Fruit fly (Drosophila melanogaster): ENCODE data around the gene CG32236.

dm6 chr3L:4647976-4648375, 19.2 kb downstream of the CG32236 start, which contains the start of gene TTLL1B:
- TF ChIP-seq topi (GFP tag; optimal IDR thresholded peaks at IDR 0.05) (no peak), Gug (GFP tag; IDR thresholded peaks at IDR 0.05) (no peak), CG15336 (GFP tag; IDR thresholded peaks at IDR 0.05) (no peak), esn (GFP tag; optimal IDR thresholded peaks at IDR 0.05) (no peak), fd59A (GFP tag; optimal IDR thresholded peaks at IDR 0.05) (no peak), Blimp-1 (GFP tag; optimal IDR thresholded peaks at IDR 0.05) (no peak), pdm3 (GFP tag; optimal IDR thresholded peaks at IDR 0.05) (no peak), vri (GFP tag; optimal IDR thresholded peaks at IDR 0.05) (no peak)
